Fruit fly (Drosophila melanogaster): ENCODE measurements around the gene CG13856.
A peak's percentile ranks its signal among the peaks of the same experiment; 100 is the strongest.

Gene CG13856

DNA sequence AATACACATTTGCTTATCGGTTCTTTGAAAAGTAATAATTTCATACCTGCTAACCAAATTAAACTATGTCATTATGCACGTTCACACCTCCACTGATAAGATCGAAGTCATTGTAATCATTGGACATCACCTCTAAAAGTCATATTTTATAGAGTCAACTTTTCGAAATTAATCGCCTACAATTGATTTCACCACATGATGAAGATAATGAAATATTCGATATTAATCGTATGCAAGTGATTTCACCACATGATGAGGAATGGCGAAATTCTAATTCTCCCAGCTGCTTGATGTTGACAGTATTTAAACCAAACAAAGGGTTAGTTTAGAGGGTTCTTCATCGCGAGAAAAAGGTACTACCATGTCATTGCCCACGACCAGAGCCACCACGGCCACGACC, 26.8 kb upstream of the CG13856 start, which contains the start of gene CG18596 (continued):
- TF ChIP-seq YL-1 (GFP tag; optimal IDR thresholded peaks at IDR 0.05), result peak; percentile 56
- 0 out of 2 replicates have a peak, but pooled peaks have one; percentile 41 for TF ChIP-seq chm (GFP tag; IDR thresholded peaks at IDR 0.05)
- TF ChIP-seq CG3281 (GFP tag; optimal IDR thresholded peaks at IDR 0.05), result no peak
- TF ChIP-seq CG3163 (GFP tag; optimal IDR thresholded peaks at IDR 0.05), result no peak
- no peak for TF ChIP-seq CG12155 (GFP tag; optimal IDR thresholded peaks at IDR 0.05)
- TF ChIP-seq CG7963 (GFP tag; IDR thresholded peaks at IDR 0.05; ENCODE audit: partially characterized antibody), result peak; percentile 61; the same call in 1 of the 3 replicates
- TF ChIP-seq CG5245 (GFP tag; optimal IDR thresholded peaks at IDR 0.05), result no peak
- peak; percentile 98 for TF ChIP-seq Dll (GFP tag; IDR thresholded peaks at IDR 0.05; ENCODE audit: partially characterized antibody)
- TF ChIP-seq CG14860 (GFP tag; IDR thresholded peaks at IDR 0.05; ENCODE audit: partially characterized antibody), result peak; percentile 95
- no peak for TF ChIP-seq CG11085 (GFP tag; IDR thresholded peaks at IDR 0.05)
- TF ChIP-seq CG8765 (GFP tag; IDR thresholded peaks at IDR 0.05), result no peak
- no peak for TF ChIP-seq peb (GFP tag; IDR thresholded peaks at IDR 0.05)
- peak; percentile 95 for TF ChIP-seq CG2129 (GFP tag; IDR thresholded peaks at IDR 0.05; ENCODE audit: partially characterized antibody)
- TF ChIP-seq sna (GFP tag; IDR thresholded peaks at IDR 0.05; ENCODE audit: partially characterized antibody), result peak; percentile 97
- 0 out of 3 replicates have a peak, but pooled peaks have one; percentile 5 for TF ChIP-seq z (GFP tag; IDR thresholded peaks at IDR 0.05)
- peak; percentile 32 for TF ChIP-seq CG1603 (tag; optimal IDR thresholded peaks at IDR 0.05)
- TF ChIP-seq CG15514 (GFP tag; optimal IDR thresholded peaks at IDR 0.05), result peak; percentile 29
- TF ChIP-seq CG2116 (GFP tag; optimal IDR thresholded peaks at IDR 0.05), result peak; percentile 94
- TF ChIP-seq BtbVII (GFP tag; optimal IDR thresholded peaks at IDR 0.05), result no peak
- TF ChIP-seq Drgx (GFP tag; IDR thresholded peaks at IDR 0.05), result no peak
- TF ChIP-seq insv (GFP tag; optimal IDR thresholded peaks at IDR 0.05), result no peak
- TF ChIP-seq Scr (GFP tag; IDR thresholded peaks at IDR 0.05; ENCODE audit: partially characterized antibody), result peak; percentile 98
- peak; percentile 35 for TF ChIP-seq CoRest (tag; optimal IDR thresholded peaks at IDR 0.05)
- TF ChIP-seq Ets97D (GFP tag; optimal IDR thresholded peaks at IDR 0.05), result peak; percentile 37
- peak; percentile 88 for TF ChIP-seq BEAF-32 (GFP tag; optimal IDR thresholded peaks at IDR 0.05)
- no peak; the same call in 1 of the 2 replicates for TF ChIP-seq CG42726 (GFP tag; IDR thresholded peaks at IDR 0.05; ENCODE audit: partially characterized antibody)
- TF ChIP-seq CG4282 (GFP tag; optimal IDR thresholded peaks at IDR 0.05), result no peak
- peak; percentile 42; the same call in 2 of the 4 replicates for TF ChIP-seq chinmo (GFP tag; IDR thresholded peaks at IDR 0.05; ENCODE audit: partially characterized antibody)
- TF ChIP-seq B-H1 (GFP tag; IDR thresholded peaks at IDR 0.05), result no peak
- TF ChIP-seq pzg (GFP tag; optimal IDR thresholded peaks at IDR 0.05), result peak; percentile 60
- peak; percentile 88 for TF ChIP-seq amos (GFP tag; IDR thresholded peaks at IDR 0.05; ENCODE audit: partially characterized antibody)
- peak; percentile 94 for TF ChIP-seq knrl (GFP tag; IDR thresholded peaks at IDR 0.05; ENCODE audit: partially characterized antibody)
- TF ChIP-seq Ptx1 (GFP tag; IDR thresholded peaks at IDR 0.05), result no peak
- peak; percentile 92 for TF ChIP-seq vnd (GFP tag; IDR thresholded peaks at IDR 0.05; ENCODE audit: partially characterized antibody)
- peak; percentile 86; the same call in 2 of the 3 replicates for TF ChIP-seq Opbp (GFP tag; IDR thresholded peaks at IDR 0.05; ENCODE audit: partially characterized antibody)
- peak; percentile 90 for TF ChIP-seq HLH4C (GFP tag; IDR thresholded peaks at IDR 0.05; ENCODE audit: partially characterized antibody)
- TF ChIP-seq maf-S (GFP tag; optimal IDR thresholded peaks at IDR 0.05), result no peak
- TF ChIP-seq zen2 (GFP tag; IDR thresholded peaks at IDR 0.05; ENCODE audit: partially characterized antibody), result peak; percentile 92
- no peak for TF ChIP-seq jing (GFP tag; optimal IDR thresholded peaks at IDR 0.05)
- peak; percentile 80 for TF ChIP-seq Dp (GFP tag; optimal IDR thresholded peaks at IDR 0.05)
- TF ChIP-seq trem (tag; optimal IDR thresholded peaks at IDR 0.05), result peak; percentile 64
- TF ChIP-seq CG34224 (GFP tag; IDR thresholded peaks at IDR 0.05; ENCODE audit: partially characterized antibody), result peak; percentile 97
- TF ChIP-seq hbn (GFP tag; IDR thresholded peaks at IDR 0.05; ENCODE audit: partially characterized antibody), result peak; percentile 95
- TF ChIP-seq gfzf (GFP tag; optimal IDR thresholded peaks at IDR 0.05), result peak; percentile 0
- no peak for TF ChIP-seq sima (GFP tag; optimal IDR thresholded peaks at IDR 0.05)
- peak; percentile 88 for TF ChIP-seq tna (GFP tag; IDR thresholded peaks at IDR 0.05; ENCODE audit: partially characterized antibody)
- no peak for TF ChIP-seq Asciz (GFP tag; optimal IDR thresholded peaks at IDR 0.05)
- no peak for TF ChIP-seq pb (GFP tag; optimal IDR thresholded peaks at IDR 0.05)
